5 fruit fly cellular contexts compared by ENCODE assay signal in genomic region chr3R:14569411-14570107, dm6.
A peak's percentile ranks its signal among the peaks of the same experiment; 100 is the strongest.
TF ChIP-seq lines count a peak whose summit lies in the region.

Cys (minus strand) TSS chr3R:14569644.

- no peak for TF ChIP-seq CTCF in whole organism, embryonic (GFP tag; optimal IDR thresholded peaks at IDR 0.05; lab: Kevin White, UChicago)

TF ChIP-seq in whole organism, adult, 20 proteins besides CTCF, POLR2A, EP300 and RAD21 (continues in another document):
- no peak for TF ChIP-seq CG12768 (GFP tag; optimal IDR thresholded peaks at IDR 0.05; lab: Kevin White, UChicago)
- no peak for TF ChIP-seq pad (GFP tag; optimal IDR thresholded peaks at IDR 0.05; lab: Kevin White, UChicago)
- no peak for TF ChIP-seq CG14711 (tag; optimal IDR thresholded peaks at IDR 0.05; lab: Kevin White, UChicago)
- no peak for TF ChIP-seq CG1620 (GFP tag; optimal IDR thresholded peaks at IDR 0.05; lab: Kevin White, UChicago)
- no peak for TF ChIP-seq Crg-1 (GFP tag; optimal IDR thresholded peaks at IDR 0.05; lab: Kevin White, UChicago)
- no peak for TF ChIP-seq CG7045 (GFP tag; optimal IDR thresholded peaks at IDR 0.05; lab: Kevin White, UChicago)
- peak; percentile 59 for TF ChIP-seq CG7101 (tag; optimal IDR thresholded peaks at IDR 0.05; lab: Kevin White, UChicago)
- TF ChIP-seq ovo (GFP tag; optimal IDR thresholded peaks at IDR 0.05; lab: Kevin White, UChicago) = no peak
- peak; percentile 43 for TF ChIP-seq CG33017 (tag; optimal IDR thresholded peaks at IDR 0.05; lab: Kevin White, UChicago)
- TF ChIP-seq cic (GFP tag; optimal IDR thresholded peaks at IDR 0.05; lab: Kevin White, UChicago) = no peak
- no peak for TF ChIP-seq CG5204 (GFP tag; optimal IDR thresholded peaks at IDR 0.05; lab: Kevin White, UChicago)
- TF ChIP-seq Clk (GFP tag; optimal IDR thresholded peaks at IDR 0.05; lab: Kevin White, UChicago) = no peak
- no peak for TF ChIP-seq bab1 (GFP tag; optimal IDR thresholded peaks at IDR 0.05; lab: Kevin White, UChicago)
- TF ChIP-seq cnc (optimal IDR thresholded peaks at IDR 0.05; lab: Kevin White, UChicago) = no peak
- no peak for TF ChIP-seq Mnt (GFP tag; optimal IDR thresholded peaks at IDR 0.05; lab: Kevin White, UChicago)
- TF ChIP-seq CG11617 (GFP tag; optimal IDR thresholded peaks at IDR 0.05; lab: Kevin White, UChicago) = no peak
- peak; percentile 14 for TF ChIP-seq toe (GFP tag; optimal IDR thresholded peaks at IDR 0.05; lab: Kevin White, UChicago)
- peak; percentile 90 for TF ChIP-seq kay (GFP tag; lab: Kevin White, UChicago; ENCODE audit: borderline replicate concordance)
- no peak for TF ChIP-seq tj (GFP tag; optimal IDR thresholded peaks at IDR 0.05; lab: Kevin White, UChicago)

TF ChIP-seq in whole organism, embryonic, 481 proteins besides CTCF, POLR2A, EP300 and RAD21 (continues in another document):
- TF ChIP-seq zen (tag; optimal IDR thresholded peaks at IDR 0.05; lab: Kevin White, UChicago) = peak; percentile 54
- TF ChIP-seq CG8290 (GFP tag; optimal IDR thresholded peaks at IDR 0.05; lab: Kevin White, UChicago) = no peak
- TF ChIP-seq CG8290 (tag; optimal IDR thresholded peaks at IDR 0.05; lab: Kevin White, UChicago) = peak in 1 of 2 experiments; percentile 64
- no peak for TF ChIP-seq CG15514 (GFP tag; optimal IDR thresholded peaks at IDR 0.05; lab: Kevin White, UChicago)
- peak; percentile 35 for TF ChIP-seq lilli (GFP tag; optimal IDR thresholded peaks at IDR 0.05; lab: Kevin White, UChicago)
- TF ChIP-seq CG3281 (GFP tag; optimal IDR thresholded peaks at IDR 0.05; lab: Kevin White, UChicago) = no peak
- no peak for TF ChIP-seq CG2889 (GFP tag; IDR thresholded peaks at IDR 0.05; lab: Robert Waterston, UW)
- TF ChIP-seq CrebB (tag; optimal IDR thresholded peaks at IDR 0.05; lab: Kevin White, UChicago) = peak; percentile 36
- no peak for TF ChIP-seq CG6175 (GFP tag; IDR thresholded peaks at IDR 0.05; lab: Robert Waterston, UW)
- TF ChIP-seq Xrp1 (GFP tag; IDR thresholded peaks at IDR 0.05; lab: Robert Waterston, UW) = 0 out of 2 replicates have a peak, but pooled peaks have one; percentile 27
- TF ChIP-seq prd (optimal IDR thresholded peaks at IDR 0.05; lab: Kevin White, UChicago) = no peak
- peak; percentile 22; the same call in 1 of the 3 replicates for TF ChIP-seq prd (GFP tag; IDR thresholded peaks at IDR 0.05; lab: Robert Waterston, UW)
- TF ChIP-seq luna (GFP tag; optimal IDR thresholded peaks at IDR 0.05; lab: Kevin White, UChicago) = peak; percentile 34
- peak; percentile 37 for TF ChIP-seq CoRest (tag; optimal IDR thresholded peaks at IDR 0.05; lab: Kevin White, UChicago)
- no peak for TF ChIP-seq maf-S (GFP tag; optimal IDR thresholded peaks at IDR 0.05; lab: Kevin White, UChicago)
- TF ChIP-seq MBD-R2 (GFP tag; IDR thresholded peaks at IDR 0.05; lab: Robert Waterston, UW) = peak; percentile 24; the same call in 1 of the 2 replicates
- peak; percentile 38 for TF ChIP-seq Vsx1 (GFP tag; optimal IDR thresholded peaks at IDR 0.05; lab: Kevin White, UChicago)
- no peak for TF ChIP-seq az2 (GFP tag; optimal IDR thresholded peaks at IDR 0.05; lab: Kevin White, UChicago)

TF ChIP-seq in whole organism, prepupa, 60 proteins besides CTCF, POLR2A, EP300 and RAD21:
- no peak for TF ChIP-seq Gug (GFP tag; IDR thresholded peaks at IDR 0.05; lab: Robert Waterston, UW)
- TF ChIP-seq Sox15 (GFP tag; optimal IDR thresholded peaks at IDR 0.05; lab: Kevin White, UChicago) = no peak
- TF ChIP-seq CG6163 (GFP tag; IDR thresholded peaks at IDR 0.05; lab: Robert Waterston, UW) = no peak
- TF ChIP-seq Smox (GFP tag; optimal IDR thresholded peaks at IDR 0.05; lab: Kevin White, UChicago) = no peak
- peak; percentile 6 for TF ChIP-seq Hr4 (GFP tag; optimal IDR thresholded peaks at IDR 0.05; lab: Kevin White, UChicago)
- peak; percentile 52 for TF ChIP-seq CG32006 (GFP tag; optimal IDR thresholded peaks at IDR 0.05; lab: Kevin White, UChicago)
- TF ChIP-seq CG7368 (GFP tag; optimal IDR thresholded peaks at IDR 0.05; lab: Kevin White, UChicago) = no peak
- peak; percentile 22 for TF ChIP-seq svp (GFP tag; lab: Kevin White, UChicago)
- no peak for TF ChIP-seq Blimp-1 (GFP tag; optimal IDR thresholded peaks at IDR 0.05; lab: Kevin White, UChicago)
- TF ChIP-seq fd85E (GFP tag; optimal IDR thresholded peaks at IDR 0.05; lab: Kevin White, UChicago) = no peak
- peak; percentile 70 for TF ChIP-seq Eip78C (GFP tag; lab: Kevin White, UChicago)

TF ChIP-seq in whole organism, pupa, 21 proteins besides CTCF, POLR2A, EP300 and RAD21:
- TF ChIP-seq rn (GFP tag; IDR thresholded peaks at IDR 0.05; lab: Robert Waterston, UW) (no peak), CG8159 (tag; optimal IDR thresholded peaks at IDR 0.05; lab: Kevin White, UChicago) (no peak), Snoo (tag; optimal IDR thresholded peaks at IDR 0.05; lab: Kevin White, UChicago) (no peak), CG12605 (GFP tag; IDR thresholded peaks at IDR 0.05; lab: Robert Waterston, UW) (no peak), EcR (GFP tag; optimal IDR thresholded peaks at IDR 0.05; lab: Kevin White, UChicago) (peak; percentile 11), CG13204 (GFP tag; optimal IDR thresholded peaks at IDR 0.05; lab: Kevin White, UChicago) (no peak), Ets98B (GFP tag; IDR thresholded peaks at IDR 0.05; lab: Robert Waterston, UW) (peak; percentile 23; the same call in 1 of the 2 replicates), CG14655 (GFP tag; optimal IDR thresholded peaks at IDR 0.05; lab: Kevin White, UChicago) (no peak), fd96Ca (GFP tag; IDR thresholded peaks at IDR 0.05; lab: Robert Waterston, UW) (no peak), Pif1B (GFP tag; optimal IDR thresholded peaks at IDR 0.05; lab: Kevin White, UChicago) (no peak), gl (tag; optimal IDR thresholded peaks at IDR 0.05; lab: Kevin White, UChicago) (no peak), D1 (tag; optimal IDR thresholded peaks at IDR 0.05; lab: Kevin White, UChicago) (no peak), CG9948 (tag; optimal IDR thresholded peaks at IDR 0.05; lab: Kevin White, UChicago) (no peak), CG10348 (GFP tag; IDR thresholded peaks at IDR 0.05; lab: Robert Waterston, UW) (no peak), CG4496 (GFP tag; IDR thresholded peaks at IDR 0.05; lab: Robert Waterston, UW) (no peak)

TF ChIP-seq in whole organism, wandering third instar larva, 38 proteins besides CTCF, POLR2A, EP300 and RAD21:
- peak; percentile 69 for TF ChIP-seq Dif (GFP tag; optimal IDR thresholded peaks at IDR 0.05; lab: Kevin White, UChicago; ENCODE audit: partially characterized antibody)
- no peak for TF ChIP-seq CG32264 (GFP tag; optimal IDR thresholded peaks at IDR 0.05; lab: Kevin White, UChicago)
- no peak for TF ChIP-seq ey (GFP tag; optimal IDR thresholded peaks at IDR 0.05; lab: Kevin White, UChicago)
- TF ChIP-seq GATAd (GFP tag; optimal IDR thresholded peaks at IDR 0.05; lab: Kevin White, UChicago) = no peak
- TF ChIP-seq foxo (GFP tag; optimal IDR thresholded peaks at IDR 0.05; lab: Kevin White, UChicago) = no peak
- no peak for TF ChIP-seq sv (GFP tag; optimal IDR thresholded peaks at IDR 0.05; lab: Kevin White, UChicago)
- no peak for TF ChIP-seq Mio (GFP tag; optimal IDR thresholded peaks at IDR 0.05; lab: Kevin White, UChicago)
- no peak for TF ChIP-seq usp (GFP tag; optimal IDR thresholded peaks at IDR 0.05; lab: Kevin White, UChicago)
- no peak for TF ChIP-seq h (GFP tag; optimal IDR thresholded peaks at IDR 0.05; lab: Kevin White, UChicago)
- no peak for TF ChIP-seq HLH106 (tag; optimal IDR thresholded peaks at IDR 0.05; lab: Kevin White, UChicago)
- TF ChIP-seq woc (GFP tag; optimal IDR thresholded peaks at IDR 0.05; lab: Kevin White, UChicago) = no peak
- TF ChIP-seq tai (GFP tag; optimal IDR thresholded peaks at IDR 0.05; lab: Kevin White, UChicago) = no peak
- no peak for TF ChIP-seq Hr83 (GFP tag; optimal IDR thresholded peaks at IDR 0.05; lab: Kevin White, UChicago; ENCODE audit: poor library complexity, severe bottlenecking)
- no peak for TF ChIP-seq N (GFP tag; optimal IDR thresholded peaks at IDR 0.05; lab: Kevin White, UChicago)
- TF ChIP-seq br (GFP tag; optimal IDR thresholded peaks at IDR 0.05; lab: Kevin White, UChicago) = no peak
- TF ChIP-seq rgr (GFP tag; optimal IDR thresholded peaks at IDR 0.05; lab: Kevin White, UChicago) = peak; percentile 3
- TF ChIP-seq brk (GFP tag; optimal IDR thresholded peaks at IDR 0.05; lab: Kevin White, UChicago) = no peak
- TF ChIP-seq Hnf4 (GFP tag; optimal IDR thresholded peaks at IDR 0.05; lab: Kevin White, UChicago) = peak; percentile 11
